Worm (Caenorhabditis elegans): Measurements from ENCODE around the gene lim-8.

Gene lim-8

ce11 chrIII:6802488-6802887 lies at the start of gene lim-8:
lim-8 (plus strand) TSS chrIII:6802788.
- TF ChIP-seq Y67H2A.10 (GFP tag; conservative IDR thresholded peaks at IDR 0.05) (no peak), aptf-3 (GFP tag; IDR thresholded peaks at IDR 0.05) (no peak), repo-1 (tag; optimal IDR thresholded peaks at IDR 0.05) (no peak), tlf-1 (GFP tag; optimal IDR thresholded peaks at IDR 0.05) (no peak), Y95B8A.8 (GFP tag; IDR thresholded peaks at IDR 0.05) (no peak), snpc-3.4 (tag; optimal IDR thresholded peaks at IDR 0.05) (no peak), ceh-27 (GFP tag; optimal IDR thresholded peaks at IDR 0.05) (no peak), nhr-27 (tag; optimal IDR thresholded peaks at IDR 0.05) (no peak), him-1 (tag; optimal IDR thresholded peaks at IDR 0.05) (no peak), mxl-1 (tag; optimal IDR thresholded peaks at IDR 0.05) (no peak), lag-1 (GFP tag; IDR thresholded peaks at IDR 0.05) (no peak), atf-7 (tag; optimal IDR thresholded peaks at IDR 0.05) (no peak), D2030.7 (GFP tag; IDR thresholded peaks at IDR 0.05) (no peak), Y53F4B.3 (GFP tag; IDR thresholded peaks at IDR 0.05) (no peak), dpl-1 (GFP tag; optimal IDR thresholded peaks at IDR 0.05) (no peak)

DNA sequence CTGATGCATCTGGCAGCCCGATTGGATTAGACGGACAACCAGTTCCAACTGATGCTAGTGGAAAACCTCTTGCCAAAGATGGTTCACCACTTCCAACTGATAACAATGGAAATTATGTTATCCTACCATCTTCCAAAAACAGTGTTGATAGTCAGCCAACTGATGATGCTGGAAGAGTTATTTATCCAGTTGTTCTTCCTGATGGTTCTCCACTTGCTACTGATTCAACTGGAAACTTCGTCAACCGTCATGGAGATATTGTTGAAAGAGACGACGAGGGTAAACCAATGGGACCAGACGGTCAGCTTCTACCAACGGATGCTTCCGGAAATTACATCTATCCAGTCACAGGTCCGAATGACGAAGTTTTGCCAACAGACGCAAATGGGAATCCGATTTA lies 45.8 kb upstream of the lim-8 start:
- TF ChIP-seq him-1 (tag; optimal IDR thresholded peaks at IDR 0.05) (no peak), C06A6.2 (GFP tag; conservative IDR thresholded peaks at IDR 0.05) (no peak), D2030.7 (GFP tag; IDR thresholded peaks at IDR 0.05) (no peak), nhr-120 (GFP tag; IDR thresholded peaks at IDR 0.05) (no peak), aptf-2 (GFP tag; conservative IDR thresholded peaks at IDR 0.05) (no peak), snpc-3.4 (tag; optimal IDR thresholded peaks at IDR 0.05) (no peak), atf-7 (tag; optimal IDR thresholded peaks at IDR 0.05) (no peak), ztf-25 (GFP tag; IDR thresholded peaks at IDR 0.05) (no peak), tlf-1 (GFP tag; optimal IDR thresholded peaks at IDR 0.05) (no peak), K12H6.12 (tag; optimal IDR thresholded peaks at IDR 0.05) (no peak), F55B11.4 (tag; optimal IDR thresholded peaks at IDR 0.05; ENCODE audit: borderline replicate concordance, insufficient read depth) (no peak), pbrm-1 (GFP tag; IDR thresholded peaks at IDR 0.05) (no peak), ama-1 (optimal IDR thresholded peaks at IDR 0.05) (no peak), ama-1 (GFP tag; optimal IDR thresholded peaks at IDR 0.05) (no peak), hmg-1.2 (GFP tag; IDR thresholded peaks at IDR 0.05) (no peak), madf-8 (GFP tag; conservative IDR thresholded peaks at IDR 0.05) (no peak), let-607 (tag; optimal IDR thresholded peaks at IDR 0.05) (no peak), lin-26 (GFP tag; IDR thresholded peaks at IDR 0.05) (no peak), C17E4.6 (GFP tag; IDR thresholded peaks at IDR 0.05) (no peak)

- TF ChIP-seq lin-54 (GFP tag; optimal IDR thresholded peaks at IDR 0.05): no peak
- TF ChIP-seq hlh-26 (GFP tag; conservative IDR thresholded peaks at IDR 0.05): no peak
- TF ChIP-seq madf-8 (GFP tag; conservative IDR thresholded peaks at IDR 0.05): no peak
- no peak for TF ChIP-seq ztf-25 (GFP tag; IDR thresholded peaks at IDR 0.05)
- TF ChIP-seq B0261.1 (tag; optimal IDR thresholded peaks at IDR 0.05): no peak
- no peak; the same call in 1 of the 2 replicates for TF ChIP-seq hmg-1.2 (GFP tag; IDR thresholded peaks at IDR 0.05)
- TF ChIP-seq egl-18 (GFP tag; IDR thresholded peaks at IDR 0.05): no peak
- TF ChIP-seq mcd-1 (GFP tag; IDR thresholded peaks at IDR 0.05): no peak
- no peak for TF ChIP-seq nfya-2 (GFP tag; IDR thresholded peaks at IDR 0.05)
- no peak for TF ChIP-seq ZK185.1 (tag; optimal IDR thresholded peaks at IDR 0.05; ENCODE audit: poor library complexity, severe bottlenecking)
- TF ChIP-seq B0035.1 (tag; optimal IDR thresholded peaks at IDR 0.05): no peak
- TF ChIP-seq C17E4.6 (GFP tag; IDR thresholded peaks at IDR 0.05): no peak
- no peak for TF ChIP-seq dox-1 (GFP tag; IDR thresholded peaks at IDR 0.05)
- no peak for TF ChIP-seq ets-4 (GFP tag; optimal IDR thresholded peaks at IDR 0.05)
- no peak for TF ChIP-seq madf-3 (GFP tag; IDR thresholded peaks at IDR 0.05)
- TF ChIP-seq rec-8 (tag; optimal IDR thresholded peaks at IDR 0.05): no peak
These were observed 7.3 kb upstream of the lim-8 start, which contains the start of gene R05H11.1 for ce11 chrIII:6795326-6795725. R05H11.1 (plus strand) TSS chrIII:6795626.

All from whole organism, young adult.